Fruit fly (Drosophila melanogaster): ENCODE data around the gene Wnt5.

DNA sequence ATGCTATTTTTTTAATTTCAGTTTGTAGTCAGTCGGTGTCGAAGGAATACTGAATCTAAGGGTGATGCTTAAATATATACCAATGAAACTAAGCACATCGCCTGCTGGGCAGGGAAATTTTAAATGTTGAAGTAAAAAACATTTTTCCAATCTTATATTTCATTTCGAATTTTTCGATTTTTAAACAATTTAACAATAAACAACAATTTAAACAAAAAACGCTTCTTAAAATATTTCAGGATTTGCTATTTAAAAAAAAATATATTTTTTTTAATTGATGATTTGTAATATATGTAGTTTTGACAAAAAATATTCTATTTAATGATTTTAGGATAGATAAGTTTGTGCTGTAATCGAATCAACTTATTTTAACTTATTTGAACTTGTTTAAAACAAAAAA is 9.6 kb upstream of the Wnt5 start, which contains the start of gene CG6470:
- TF ChIP-seq esn (GFP tag; optimal IDR thresholded peaks at IDR 0.05) (no peak), fd85E (GFP tag; optimal IDR thresholded peaks at IDR 0.05) (no peak), Lpt (GFP tag; optimal IDR thresholded peaks at IDR 0.05) (no peak), ss (GFP tag; optimal IDR thresholded peaks at IDR 0.05) (no peak), Gug (GFP tag; IDR thresholded peaks at IDR 0.05) (no peak), OdsH (GFP tag; optimal IDR thresholded peaks at IDR 0.05) (no peak)

Measured in whole organism, prepupa.